Fruit fly (Drosophila melanogaster) whole organism, adult: ENCODE results near the gene aux.

Experiments
- CG11617 ChIP-seq: fragments of 200-800 bp; sonication (Bioruptor generic); optimal IDR thresholded peaks from 2 replicates; lab custom pipeline; 2017; ENCODE audit warnings: mild to moderate bottlenecking, missing biosample characterization, missing genetic modification reagents, missing genetic modification characterization
- CG12768 ChIP-seq: fragments of 200-800 bp; sonication (Bioruptor generic); optimal IDR thresholded peaks from 2 replicates; lab custom pipeline; 2017; ENCODE audit warnings: missing biosample characterization, missing genetic modification characterization, mild to moderate bottlenecking, moderate library complexity, missing genetic modification reagents
- CG14711 ChIP-seq: fragments of 200-800 bp; sonication (Bioruptor generic); optimal IDR thresholded peaks from 2 replicates; lab custom pipeline; 2018; ENCODE audit warnings: missing biosample characterization, mild to moderate bottlenecking, missing genetic modification characterization, moderate library complexity
- CG5204 ChIP-seq: fragments of 200-800 bp; sonication (Bioruptor generic); optimal IDR thresholded peaks from 2 replicates; lab custom pipeline; 2016; ENCODE audit warnings: missing biosample characterization, missing genetic modification characterization
- CG7045 ChIP-seq: fragments of 200-800 bp; sonication (Bioruptor generic); optimal IDR thresholded peaks from 2 replicates; lab custom pipeline; 2017; ENCODE audit warnings: missing biosample characterization, mild to moderate bottlenecking, missing genetic modification characterization
- Clk ChIP-seq: fragments of 200-800 bp; sonication (Bioruptor generic); optimal IDR thresholded peaks from 2 replicates; lab custom pipeline; 2017; ENCODE audit warnings: missing biosample characterization, missing genetic modification characterization
- Crg-1 ChIP-seq: fragments of 200-800 bp; sonication (Bioruptor generic); optimal IDR thresholded peaks from 2 replicates; lab custom pipeline; 2016; ENCODE audit warnings: missing biosample characterization, missing genetic modification characterization
- Hr96 ChIP-seq: fragments of 200-800 bp; sonication (Bioruptor generic); optimal IDR thresholded peaks from 2 replicates; lab custom pipeline; 2016; ENCODE audit warnings: missing biosample characterization, missing genetic modification characterization
- Mnt ChIP-seq: fragments of 200-800 bp; sonication (Bioruptor generic); optimal IDR thresholded peaks from 2 replicates; lab custom pipeline; 2016; ENCODE audit warnings: missing biosample characterization, mild to moderate bottlenecking, missing genetic modification characterization
- cnc ChIP-seq, 2 experiments: fragments of >200 bp; optimal IDR thresholded peaks; 2 replicates each; lab custom pipeline; 2017
- kay ChIP-seq: fragments of 200-800 bp; sonication (Bioruptor generic); peaks from one replicate; lab custom pipeline; 2016; ENCODE audit warnings: missing biosample characterization, missing genetic modification characterization, borderline replicate concordance
- ovo ChIP-seq: fragments of 200-800 bp; sonication (Bioruptor generic); optimal IDR thresholded peaks from 2 replicates; lab custom pipeline; 2016; ENCODE audit warnings: missing biosample characterization, missing genetic modification characterization
- tj ChIP-seq: fragments of 200-800 bp; sonication (Bioruptor generic); optimal IDR thresholded peaks from 3 replicates; lab custom pipeline; 2017; ENCODE audit warnings: missing biosample characterization, mild to moderate bottlenecking, missing genetic modification characterization, moderate library complexity
- toe ChIP-seq: fragments of 200-800 bp; sonication (Bioruptor generic); optimal IDR thresholded peaks from 2 replicates; lab custom pipeline; 2016; ENCODE audit warnings: missing biosample characterization, missing genetic modification characterization

DNA sequence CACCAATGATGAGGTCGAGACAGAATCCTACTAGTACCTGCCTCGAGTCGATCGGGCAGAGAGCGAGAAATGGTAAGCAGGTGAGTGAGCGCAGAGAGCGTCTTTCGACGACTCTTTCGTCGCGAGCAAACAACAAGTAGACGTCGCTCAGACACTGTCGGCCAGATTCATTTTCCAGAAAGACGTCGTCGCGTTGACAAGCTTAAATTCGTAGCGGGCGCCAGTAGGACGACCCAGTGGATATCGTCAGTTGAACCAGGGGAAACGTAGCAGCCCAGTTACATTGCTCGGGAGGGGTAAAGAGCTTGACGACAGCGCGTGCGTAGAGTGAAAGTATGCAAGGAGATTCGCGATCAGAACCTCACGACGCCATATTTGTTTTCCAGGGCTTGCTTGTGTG, 37.1 kb upstream of the aux start, which contains the start of gene CG12581:
- no peak for TF ChIP-seq CG7045
- TF ChIP-seq kay (GFP tag; lab: Kevin White, UChicago): no peak
- TF ChIP-seq Clk (GFP tag; lab: Kevin White, UChicago): no peak
- TF ChIP-seq CG12768 (GFP tag; lab: Kevin White, UChicago): no peak
- TF ChIP-seq Hr96 (GFP tag; lab: Kevin White, UChicago): no peak
- TF ChIP-seq CG5204 (GFP tag; lab: Kevin White, UChicago): no peak
- TF ChIP-seq CG11617: no peak
- TF ChIP-seq toe: no peak
- TF ChIP-seq CG14711 (tag; lab: Kevin White, UChicago): no peak
- TF ChIP-seq Mnt: no peak
- TF ChIP-seq tj (GFP tag; lab: Kevin White, UChicago): no peak
- no peak for TF ChIP-seq cnc (optimal IDR thresholded peaks at IDR 0.05; lab: Kevin White, UChicago)
- no peak for TF ChIP-seq Crg-1 (GFP tag; lab: Kevin White, UChicago)
- TF ChIP-seq ovo (GFP tag; lab: Kevin White, UChicago): no peak
